Worm (Caenorhabditis elegans): ENCODE results near the gene ora-1.
A peak's percentile ranks its signal among the peaks of the same experiment; 100 is the strongest.

ora-1 gene

DNA sequence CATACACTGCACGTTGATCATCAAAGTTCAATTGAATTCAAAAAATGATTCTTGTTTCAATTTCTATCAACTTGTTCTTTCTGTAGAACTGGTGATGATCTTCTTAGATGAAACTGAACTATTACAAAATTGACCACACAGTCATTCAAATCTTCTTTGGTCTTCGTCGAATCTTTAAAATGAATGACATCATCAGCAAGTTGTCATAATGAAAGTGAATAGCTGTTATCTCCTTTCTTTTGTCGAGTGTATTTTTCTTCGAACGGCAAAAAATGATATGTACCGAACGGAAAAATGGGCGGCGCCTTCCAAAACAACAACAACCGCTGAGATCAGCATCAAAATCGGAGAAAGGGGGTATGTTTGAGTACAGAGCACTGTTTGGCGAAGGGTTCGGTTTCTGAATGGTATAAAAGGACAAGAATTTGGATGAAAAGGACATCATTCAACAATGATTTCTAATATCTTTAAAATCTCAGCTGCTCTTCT, at the start of gene ora-1:
ora-1 (plus strand) TSS at position 439 of the 489 bp plus-strand sequence.
- TF ChIP-seq nhr-232 (tag; optimal IDR thresholded peaks at IDR 0.05) (no peak), nfya-1 (tag; optimal IDR thresholded peaks at IDR 0.05) (no peak), ahr-1 (tag; optimal IDR thresholded peaks at IDR 0.05) (no peak), rnt-1 (tag; optimal IDR thresholded peaks at IDR 0.05) (no peak), pqm-1 (tag; optimal IDR thresholded peaks at IDR 0.05) (no peak), F13H6.1 (tag; optimal IDR thresholded peaks at IDR 0.05) (no peak), lim-6 (tag; optimal IDR thresholded peaks at IDR 0.05) (no peak), ceh-30 (tag; optimal IDR thresholded peaks at IDR 0.05) (no peak)

- TF ChIP-seq unc-42 (tag; optimal IDR thresholded peaks at IDR 0.05) (no peak), mec-3 (tag; optimal IDR thresholded peaks at IDR 0.05; ENCODE audit: borderline replicate concordance) (no peak), che-1 (tag; optimal IDR thresholded peaks at IDR 0.05) (no peak), hlh-13 (GFP tag; optimal IDR thresholded peaks at IDR 0.05) (no peak)
Observed at ce11 chrIV:7931873-7932272, 45.8 kb upstream of the ora-1 start.

DNA sequence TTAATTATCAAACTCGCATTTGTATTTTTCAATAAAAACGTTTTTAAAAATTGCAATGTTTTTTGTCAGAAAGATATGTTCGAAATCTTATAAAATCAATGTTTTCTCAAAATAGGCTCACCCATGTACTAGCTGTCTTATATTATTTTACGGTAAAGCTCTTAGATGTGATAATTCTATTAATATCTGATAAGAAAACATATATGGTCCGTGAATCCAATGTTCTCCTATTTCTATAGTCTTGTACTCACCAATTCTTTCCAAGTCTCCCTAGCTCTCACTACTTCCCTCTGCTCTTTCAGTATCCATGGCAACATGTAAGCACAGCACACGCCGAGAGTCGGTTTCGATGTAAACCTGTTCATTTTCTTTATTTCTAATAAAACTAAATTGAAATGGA, 44.0 kb upstream of the ora-1 start, which contains the start of gene bbs-2:
bbs-2 (plus strand) TSS at position 301 of the 400 bp plus-strand sequence.
- TF ChIP-seq hlh-8 (tag; optimal IDR thresholded peaks at IDR 0.05) (no peak), lim-6 (tag; optimal IDR thresholded peaks at IDR 0.05) (no peak), odd-2 (tag; optimal IDR thresholded peaks at IDR 0.05) (no peak), ztf-16 (tag; optimal IDR thresholded peaks at IDR 0.05) (no peak), unc-42 (tag; optimal IDR thresholded peaks at IDR 0.05) (no peak), hlh-13 (GFP tag; optimal IDR thresholded peaks at IDR 0.05) (no peak), ama-1 (optimal IDR thresholded peaks at IDR 0.05) (no peak), K02D7.2 (tag; optimal IDR thresholded peaks at IDR 0.05) (no peak), eyg-1 (tag; optimal IDR thresholded peaks at IDR 0.05) (no peak), tbx-2 (tag; optimal IDR thresholded peaks at IDR 0.05) (no peak), F13H6.1 (tag; optimal IDR thresholded peaks at IDR 0.05) (no peak), ets-4 (tag; optimal IDR thresholded peaks at IDR 0.05) (no peak)

- TF ChIP-seq hlh-13 (GFP tag; optimal IDR thresholded peaks at IDR 0.05) (no peak), hlh-6 (tag; optimal IDR thresholded peaks at IDR 0.05) (no peak), unc-42 (tag; optimal IDR thresholded peaks at IDR 0.05) (no peak), syd-9 (tag; optimal IDR thresholded peaks at IDR 0.05) (no peak), ceh-6 (GFP tag; optimal IDR thresholded peaks at IDR 0.05) (no peak), T23F11.4 (GFP tag; optimal IDR thresholded peaks at IDR 0.05) (no peak), sox-4 (tag; optimal IDR thresholded peaks at IDR 0.05) (no peak)
Observed at ce11 chrIV:7938834-7939233, 38.9 kb upstream of the ora-1 start, which contains the start of gene F20D12.7. F20D12.7 (minus strand) TSS chrIV:7938934.

ce11 chrIV:7940919-7941318, 36.8 kb upstream of the ora-1 start, which contains the start of gene exc-9:
exc-9 (minus strand) TSS chrIV:7941019.
- no peak for TF ChIP-seq hlh-15 (tag; optimal IDR thresholded peaks at IDR 0.05)
- no peak for TF ChIP-seq fkh-10 (GFP tag; optimal IDR thresholded peaks at IDR 0.05)
- TF ChIP-seq ref-2 (tag; optimal IDR thresholded peaks at IDR 0.05) = no peak

- TF ChIP-seq zip-5 (tag; optimal IDR thresholded peaks at IDR 0.05) = no peak
- TF ChIP-seq dmd-4 (tag; optimal IDR thresholded peaks at IDR 0.05; ENCODE audit: borderline replicate concordance) = no peak
- no peak for TF ChIP-seq dve-1 (tag; optimal IDR thresholded peaks at IDR 0.05)
- TF ChIP-seq ceh-34 (tag; optimal IDR thresholded peaks at IDR 0.05) = peak; percentile 27
- no peak for TF ChIP-seq pha-2 (tag; optimal IDR thresholded peaks at IDR 0.05)
- TF ChIP-seq madf-2 (tag; optimal IDR thresholded peaks at IDR 0.05) = no peak
- TF ChIP-seq pax-1 (tag; optimal IDR thresholded peaks at IDR 0.05) = no peak
- no peak for TF ChIP-seq ttx-3 (tag; optimal IDR thresholded peaks at IDR 0.05)
Observed at ce11 chrIV:7943272-7943671, 34.4 kb upstream of the ora-1 start.
